Worm (Caenorhabditis elegans) whole organism, L3 larva: Measurements from ENCODE around the gene nhr-41.
A peak's percentile ranks its signal among the peaks of the same experiment; 100 is the strongest.

Source experiments
- R02D3.7 ChIP-seq: fragments of 150-350 bp; optimal IDR thresholded peaks from 2 replicates; lab custom pipeline; 2014; ENCODE audit warnings: missing biosample characterization, missing genetic modification characterization
- ZK546.5 ChIP-seq: sonication (generic microtip); optimal IDR thresholded peaks from 2 replicates; lab custom pipeline; 2017; ENCODE audit warnings: missing biosample characterization, missing genetic modification characterization
- ama-1 ChIP-seq: fragments of 150-350 bp; optimal IDR thresholded peaks from 2 replicates; lab custom pipeline; 2018
- ceh-16 ChIP-seq: sonication (generic microtip); optimal IDR thresholded peaks from 2 replicates; lab custom pipeline; 2017; ENCODE audit warnings: missing biosample characterization, missing genetic modification characterization
- ceh-28 ChIP-seq: fragments of 150-350 bp; optimal IDR thresholded peaks from 2 replicates; lab custom pipeline; 2014; ENCODE audit warnings: missing biosample characterization, missing genetic modification reagents, missing genetic modification characterization
- ceh-9 ChIP-seq: sonication (generic microtip); optimal IDR thresholded peaks from 2 replicates; lab custom pipeline; 2018; ENCODE audit warnings: missing biosample characterization, missing genetic modification characterization
- elt-1 ChIP-seq: fragments of 150-350 bp; optimal IDR thresholded peaks from 2 replicates; lab custom pipeline; 2014; ENCODE audit warnings: missing biosample characterization, missing genetic modification characterization
- elt-2 ChIP-seq: sonication (generic microtip); optimal IDR thresholded peaks from 2 replicates; lab custom pipeline; 2016; ENCODE audit warnings: missing genetic modification reagents, mild to moderate bottlenecking, missing genetic modification characterization, missing compliant biosample characterization
- elt-3 ChIP-seq, 3 experiments: fragments of 150-350 bp in 1 of 3; sonication (generic microtip) in 2 of 3; optimal IDR thresholded peaks; 2 replicates in 2 of 3; 4 replicates in 1 of 3; lab custom pipeline; 2014 to 2017; ENCODE audit warnings: missing biosample characterization in 3 of 3, missing genetic modification characterization in 3 of 3
- eor-1 ChIP-seq, 2 experiments: fragments of 150-350 bp; optimal IDR thresholded peaks; 2 replicates each; lab custom pipeline; 2014 to 2018; ENCODE audit warnings: missing biosample characterization in 2 of 2, missing genetic modification characterization in 2 of 2
- fkh-10 ChIP-seq: sonication (generic microtip); optimal IDR thresholded peaks from 2 replicates; lab custom pipeline; 2017; ENCODE audit warnings: missing biosample characterization, missing genetic modification reagents, missing genetic modification characterization
- fkh-2 ChIP-seq: fragments of 150-350 bp; optimal IDR thresholded peaks from 2 replicates; lab custom pipeline; 2014; ENCODE audit warnings: missing biosample characterization, missing genetic modification reagents, missing genetic modification characterization
- fos-1 ChIP-seq: fragments of 150-350 bp; optimal IDR thresholded peaks from 2 replicates; lab custom pipeline; 2014; ENCODE audit warnings: missing biosample characterization, missing genetic modification characterization
- hmg-11 ChIP-seq: sonication (generic microtip); optimal IDR thresholded peaks from 2 replicates; lab custom pipeline; 2016; ENCODE audit warnings: missing genetic modification characterization, missing compliant biosample characterization
- lsy-12 ChIP-seq: sonication (generic microtip); optimal IDR thresholded peaks from 2 replicates; lab custom pipeline; 2016; ENCODE audit warnings: mild to moderate bottlenecking, missing genetic modification characterization, missing compliant biosample characterization
- mdl-1 ChIP-seq: fragments of 150-350 bp; optimal IDR thresholded peaks from 2 replicates; lab custom pipeline; 2014; ENCODE audit warnings: missing biosample characterization, missing genetic modification characterization
- mml-1 ChIP-seq: fragments of 150-350 bp; sonication (generic microtip); optimal IDR thresholded peaks from 3 replicates; lab custom pipeline; 2014; ENCODE audit warnings: missing biosample characterization, missing genetic modification characterization
- nfya-1 ChIP-seq: sonication (generic microtip); optimal IDR thresholded peaks from 2 replicates; lab custom pipeline; 2017; ENCODE audit warnings: missing genetic modification characterization, mild to moderate bottlenecking, missing compliant biosample characterization, antibody characterized with exemption, moderate library complexity; ENCODE audit not compliant: insufficient read depth
- nhr-11 ChIP-seq: fragments of 150-350 bp; optimal IDR thresholded peaks from 2 replicates; lab custom pipeline; 2014; ENCODE audit warnings: missing biosample characterization, missing genetic modification characterization
- nhr-12 ChIP-seq: fragments of 150-350 bp; optimal IDR thresholded peaks from 2 replicates; lab custom pipeline; 2014; ENCODE audit warnings: missing biosample characterization, missing genetic modification characterization
- nhr-23 ChIP-seq: fragments of 150-350 bp; optimal IDR thresholded peaks from 2 replicates; lab custom pipeline; 2014; ENCODE audit warnings: missing biosample characterization, missing genetic modification reagents, missing genetic modification characterization
- nhr-237 ChIP-seq: fragments of 150-350 bp; optimal IDR thresholded peaks from 2 replicates; lab custom pipeline; 2014; ENCODE audit warnings: missing biosample characterization, missing genetic modification characterization
- nhr-25 ChIP-seq: sonication (generic microtip); optimal IDR thresholded peaks from 2 replicates; lab custom pipeline; 2017; ENCODE audit warnings: missing biosample characterization, missing genetic modification characterization
- nhr-28 ChIP-seq: fragments of 150-350 bp; optimal IDR thresholded peaks from 2 replicates; lab custom pipeline; 2014; ENCODE audit warnings: missing biosample characterization, missing genetic modification characterization
- nhr-67 ChIP-seq: fragments of 150-350 bp; optimal IDR thresholded peaks from 2 replicates; lab custom pipeline; 2014; ENCODE audit warnings: missing biosample characterization, missing genetic modification characterization
- pha-4 ChIP-seq: fragments of 150-350 bp; optimal IDR thresholded peaks from 2 replicates; lab custom pipeline; 2014; ENCODE audit warnings: missing biosample characterization, missing genetic modification reagents, missing genetic modification characterization
- pqm-1 ChIP-seq: fragments of 150-350 bp; optimal IDR thresholded peaks from 2 replicates; lab custom pipeline; 2017; ENCODE audit warnings: missing biosample characterization, missing genetic modification characterization, inconsistent platforms
- unc-62 ChIP-seq: fragments of 150-350 bp; sonication (generic microtip); optimal IDR thresholded peaks from 4 replicates; lab custom pipeline; 2014; ENCODE audit warnings: missing biosample characterization, missing genetic modification reagents, missing genetic modification characterization

Gene nhr-41

DNA sequence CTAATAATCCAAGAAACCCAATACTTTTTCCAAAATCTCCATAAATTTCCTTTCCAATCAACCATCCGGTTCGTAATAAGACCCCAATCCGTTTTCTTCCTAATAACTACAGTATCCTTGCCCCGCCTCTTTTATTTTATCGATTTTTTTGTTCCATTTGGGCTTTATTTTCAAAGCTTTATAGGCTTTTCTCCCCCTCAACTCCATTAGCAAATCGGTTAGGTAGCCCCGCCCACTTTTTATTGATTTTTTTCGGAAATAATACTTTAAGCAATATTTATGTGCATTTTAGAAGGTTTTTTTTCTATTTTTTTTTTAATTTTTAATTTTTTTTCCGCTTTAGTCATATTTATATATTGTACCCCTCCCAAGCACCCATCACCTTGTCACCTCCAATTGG is 14.0 kb downstream of the nhr-41 start:
- TF ChIP-seq ceh-28 (peak; percentile 43), nhr-11 (tag; lab: Kevin White, UChicago) (no peak)

DNA sequence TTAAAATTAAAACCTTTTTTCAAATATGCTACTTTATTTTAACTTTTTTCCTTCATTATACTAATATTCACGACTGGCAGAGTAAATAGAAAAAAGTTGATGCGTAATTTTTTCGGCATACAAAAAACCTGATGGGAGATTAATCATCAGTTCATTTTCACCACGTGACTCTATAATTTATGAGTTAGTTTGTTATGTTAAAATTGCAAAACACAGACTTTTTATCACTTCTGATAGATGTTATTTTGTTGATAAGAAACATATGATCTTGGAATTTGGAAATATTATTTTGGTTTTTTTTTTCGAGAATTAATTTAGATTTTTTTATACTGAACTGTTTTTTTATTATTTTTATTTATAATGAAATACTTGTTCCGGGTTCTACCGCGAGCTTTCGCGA is 17.9 kb downstream of the nhr-41 start:
- TF ChIP-seq ZK546.5 (no peak), nhr-11 (tag; lab: Kevin White, UChicago) (no peak), elt-3 (tag; optimal IDR thresholded peaks at IDR 0.05; lab: Kevin White, UChicago) (no peak), elt-2 (tag; lab: Kevin White, UChicago) (peak; percentile 48), pqm-1 (tag; lab: Kevin White, UChicago) (peak; percentile 43), nhr-237 (tag; lab: Kevin White, UChicago) (no peak), mml-1 (tag; lab: Kevin White, UChicago) (no peak), pha-4 (peak; percentile 41), fkh-10 (GFP tag; lab: Kevin White, UChicago) (no peak), ceh-16 (tag; lab: Kevin White, UChicago) (no peak), eor-1 (tag; optimal IDR thresholded peaks at IDR 0.05; lab: Kevin White, UChicago) (no peak), R02D3.7 (tag; lab: Kevin White, UChicago) (no peak)
- TF ChIP-seq, all 47 proteins: peak for 3

DNA sequence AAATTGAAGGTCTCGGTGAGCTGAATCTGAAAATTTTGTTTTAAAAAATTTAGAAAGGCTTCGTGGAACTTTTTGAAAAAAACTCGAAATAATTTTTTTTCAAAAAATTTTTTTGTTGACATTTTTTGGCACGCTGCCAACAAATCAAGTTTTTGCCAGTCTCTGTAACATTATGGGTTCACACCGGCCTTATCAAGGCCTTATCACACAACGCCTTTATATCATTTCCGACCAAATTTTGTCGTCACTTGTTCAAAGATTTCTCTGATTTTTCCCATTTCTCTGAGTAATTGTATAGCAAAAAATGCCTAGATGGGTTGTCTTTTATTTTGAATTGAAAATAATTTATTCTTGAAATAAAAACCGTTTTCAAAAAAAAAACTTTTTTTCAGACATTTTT is 19.8 kb downstream of the nhr-41 start:
- TF ChIP-seq elt-3 (tag; optimal IDR thresholded peaks at IDR 0.05; lab: Kevin White, UChicago): peak in 1 of 3 experiments; percentile 79
- TF ChIP-seq elt-2 (tag; lab: Kevin White, UChicago): peak; percentile 47
- TF ChIP-seq pha-4: no peak

DNA sequence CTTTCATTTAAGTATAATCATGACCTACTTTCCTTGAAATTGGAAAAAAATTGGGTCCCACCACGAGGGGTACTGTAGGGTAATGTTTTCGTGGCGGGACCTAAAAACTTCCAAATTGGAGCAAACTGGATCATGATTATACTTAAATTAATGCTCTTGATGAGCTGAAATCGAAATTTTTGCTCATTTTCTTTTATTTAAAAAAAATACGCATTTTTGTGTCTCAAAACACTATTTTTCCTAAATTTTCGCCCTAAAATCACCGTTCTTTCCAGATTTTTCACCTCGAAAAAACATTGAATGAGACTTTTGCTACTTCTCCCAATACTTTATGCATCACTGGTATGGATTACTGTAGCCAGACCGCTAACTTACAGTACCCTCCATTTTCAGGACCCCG is 20.3 kb downstream of the nhr-41 start, which contains the start of gene spp-31:
spp-31 (plus strand) TSS at position 301 of the 400 bp plus-strand sequence.
- TF ChIP-seq nhr-12 (tag; lab: Kevin White, UChicago) (no peak), nfya-1 (tag; lab: Kevin White, UChicago) (no peak), R02D3.7 (tag; lab: Kevin White, UChicago) (no peak), eor-1 (tag; optimal IDR thresholded peaks at IDR 0.05; lab: Kevin White, UChicago) (no peak)

DNA sequence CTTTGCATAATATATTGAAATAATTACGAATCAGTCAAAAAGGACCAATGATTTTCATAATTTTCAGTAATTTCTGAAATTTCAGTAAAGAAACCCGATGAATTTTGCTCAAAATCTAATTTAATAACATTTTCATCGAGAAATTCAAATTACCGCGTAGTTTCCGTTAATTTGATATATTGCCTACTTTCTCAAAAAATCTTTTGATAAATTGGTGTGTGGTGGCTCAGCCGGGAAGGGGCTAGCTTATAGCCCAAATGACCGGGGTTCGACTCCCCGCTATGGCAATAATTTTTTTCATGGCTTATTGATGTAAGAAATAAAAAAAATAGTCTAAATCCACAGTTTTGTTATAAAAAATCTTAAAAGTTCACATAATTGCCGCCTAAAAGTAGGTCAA is 21.0 kb downstream of the nhr-41 start:
- TF ChIP-seq elt-3 (tag; optimal IDR thresholded peaks at IDR 0.05; lab: Kevin White, UChicago) (no peak), nhr-23 (no peak), nhr-28 (tag; lab: Kevin White, UChicago) (no peak), lsy-12 (tag; lab: Kevin White, UChicago) (no peak), unc-62 (GFP tag; lab: Kevin White, UChicago) (no peak), nhr-67 (tag; lab: Kevin White, UChicago) (no peak), hmg-11 (tag; lab: Kevin White, UChicago) (no peak), pqm-1 (tag; lab: Kevin White, UChicago) (no peak), fkh-2 (tag; lab: Kevin White, UChicago) (no peak), ZK546.5 (no peak), mdl-1 (tag; lab: Kevin White, UChicago) (no peak), elt-2 (tag; lab: Kevin White, UChicago) (no peak), nhr-25 (tag; lab: Kevin White, UChicago) (no peak), mml-1 (tag; lab: Kevin White, UChicago) (no peak), ceh-9 (no peak), elt-1 (no peak), nhr-237 (tag; lab: Kevin White, UChicago) (no peak), ama-1 (lab: Kevin White, UChicago) (no peak)
- TF ChIP-seq, all 47 proteins: peak for 0

DNA sequence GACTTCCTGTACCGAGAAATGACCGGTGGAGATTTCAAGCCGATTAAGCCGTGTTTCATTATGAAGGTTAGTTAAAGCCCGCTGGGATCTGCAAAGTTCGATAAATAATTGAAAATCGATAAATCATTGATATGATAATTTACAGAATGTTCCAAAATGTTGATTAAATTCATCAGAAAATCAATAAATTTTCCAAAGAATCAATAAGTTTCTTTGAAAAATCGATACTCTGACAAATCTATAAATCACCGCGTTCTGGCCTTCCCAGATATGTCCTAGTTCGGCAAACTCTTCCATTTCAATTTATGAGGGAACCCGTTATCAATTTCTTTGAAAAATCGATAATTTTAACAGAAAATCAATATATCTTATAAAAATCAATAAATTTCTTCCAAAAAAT is 21.5 kb downstream of the nhr-41 start:
- TF ChIP-seq eor-1 (tag; optimal IDR thresholded peaks at IDR 0.05; lab: Kevin White, UChicago) (no peak), ceh-28 (peak; percentile 71)

DNA sequence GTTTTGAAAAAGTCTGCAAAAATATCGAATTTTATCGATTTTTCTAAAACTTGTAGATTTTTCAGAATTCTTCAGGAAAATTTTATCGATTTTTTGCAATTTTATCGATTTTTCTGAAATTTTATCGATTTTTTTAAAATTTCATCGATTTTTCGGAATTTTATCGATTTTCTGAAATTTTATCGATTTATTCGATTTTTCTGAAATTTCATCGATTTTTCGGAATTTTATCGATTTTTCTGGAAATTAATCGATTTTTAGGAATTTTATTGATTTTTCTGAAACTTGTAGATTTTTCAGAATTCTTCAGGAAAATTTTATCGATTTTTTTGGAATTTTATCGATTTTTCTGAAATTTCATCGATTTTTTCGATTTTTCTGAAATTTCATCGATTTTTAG is 22.1 kb downstream of the nhr-41 start:
- TF ChIP-seq ceh-28 (peak; percentile 98), fos-1 (tag; lab: Kevin White, UChicago) (no peak), nhr-25 (tag; lab: Kevin White, UChicago) (no peak), fkh-10 (GFP tag; lab: Kevin White, UChicago) (no peak)
- TF ChIP-seq, all 47 proteins: peak for 1
